Worm (Caenorhabditis elegans): Measurements from ENCODE around the gene H03G16.5.

- TF ChIP-seq aly-1 (tag; optimal IDR thresholded peaks at IDR 0.05) (no peak), flt-1 (GFP tag; IDR thresholded peaks at IDR 0.05) (no peak), ama-1 (optimal IDR thresholded peaks at IDR 0.05) (no peak), F13C5.2 (tag; optimal IDR thresholded peaks at IDR 0.05) (no peak), scrt-1 (GFP tag; IDR thresholded peaks at IDR 0.05) (no peak), tbx-11 (GFP tag; IDR thresholded peaks at IDR 0.05) (no peak), hmbx-1 (tag; optimal IDR thresholded peaks at IDR 0.05) (no peak), pes-1 (GFP tag; IDR thresholded peaks at IDR 0.05) (no peak), sea-1 (GFP tag; conservative IDR thresholded peaks at IDR 0.05) (no peak), ceh-36 (tag; optimal IDR thresholded peaks at IDR 0.05) (no peak), hmg-4 (GFP tag; optimal IDR thresholded peaks at IDR 0.05) (no peak), ets-7 (tag; optimal IDR thresholded peaks at IDR 0.05) (no peak), tbx-37 (GFP tag; conservative IDR thresholded peaks at IDR 0.05) (no peak), tra-4 (tag; optimal IDR thresholded peaks at IDR 0.05) (no peak)
Measured at ce11 chrX:15057900-15058299, 1.3 kb upstream of the H03G16.5 start.

Data from whole organism, early embryonic.